Worm (Caenorhabditis elegans): Measurements from ENCODE around the gene ZK112.4.

The ZK112.4 gene

ce11 chrIII:7729534-7730061, at the start of gene ZK112.4 (continued):
- TF ChIP-seq Y22D7AL.16 (tag; optimal IDR thresholded peaks at IDR 0.05) (no peak), ceh-19 (GFP tag; optimal IDR thresholded peaks at IDR 0.05) (peak; percentile 3), ztf-16 (tag; optimal IDR thresholded peaks at IDR 0.05) (no peak), gmeb-2 (tag; optimal IDR thresholded peaks at IDR 0.05) (no peak), K09A11.1 (tag; optimal IDR thresholded peaks at IDR 0.05; ENCODE audit: insufficient read depth) (no peak), ceh-34 (tag; optimal IDR thresholded peaks at IDR 0.05) (peak; percentile 88), ceh-22 (tag; optimal IDR thresholded peaks at IDR 0.05) (no peak), F13H6.1 (tag; optimal IDR thresholded peaks at IDR 0.05) (peak; percentile 77), zip-5 (tag; optimal IDR thresholded peaks at IDR 0.05) (no peak), hlh-13 (GFP tag; optimal IDR thresholded peaks at IDR 0.05) (peak; percentile 13), syd-9 (tag; optimal IDR thresholded peaks at IDR 0.05) (peak; percentile 53), lim-6 (tag; optimal IDR thresholded peaks at IDR 0.05) (no peak), ceh-45 (GFP tag; IDR thresholded peaks at IDR 0.05) (no peak), ahr-1 (tag; optimal IDR thresholded peaks at IDR 0.05) (no peak), fax-1 (tag; optimal IDR thresholded peaks at IDR 0.05) (no peak), elt-2 (tag; optimal IDR thresholded peaks at IDR 0.05) (peak; percentile 29)

ce11 chrIII:7779313-7779712, 49.5 kb upstream of the ZK112.4 start:
- TF ChIP-seq gmeb-2 (tag; optimal IDR thresholded peaks at IDR 0.05) (no peak), lin-11 (tag; optimal IDR thresholded peaks at IDR 0.05) (no peak), che-1 (tag; optimal IDR thresholded peaks at IDR 0.05) (no peak), odd-2 (tag; optimal IDR thresholded peaks at IDR 0.05) (no peak), ceh-48 (tag; optimal IDR thresholded peaks at IDR 0.05) (no peak), sox-2 (GFP tag; IDR thresholded peaks at IDR 0.05) (no peak), pros-1 (tag; optimal IDR thresholded peaks at IDR 0.05) (no peak), sdc-2 (tag; optimal IDR thresholded peaks at IDR 0.05) (no peak), tbx-7 (tag; optimal IDR thresholded peaks at IDR 0.05) (no peak), unc-86 (tag; optimal IDR thresholded peaks at IDR 0.05) (no peak), ceh-6 (GFP tag; optimal IDR thresholded peaks at IDR 0.05) (no peak), ref-2 (tag; optimal IDR thresholded peaks at IDR 0.05) (no peak), npax-4 (tag; optimal IDR thresholded peaks at IDR 0.05) (no peak), ama-1 (optimal IDR thresholded peaks at IDR 0.05) (no peak), hlh-6 (tag; optimal IDR thresholded peaks at IDR 0.05) (no peak), dmd-4 (tag; optimal IDR thresholded peaks at IDR 0.05; ENCODE audit: borderline replicate concordance) (no peak), Y22D7AL.16 (tag; optimal IDR thresholded peaks at IDR 0.05) (no peak), pag-3 (tag; optimal IDR thresholded peaks at IDR 0.05; ENCODE audit: borderline replicate concordance) (no peak), ceh-30 (tag; optimal IDR thresholded peaks at IDR 0.05) (no peak)

- TF ChIP-seq ceh-14 (tag; optimal IDR thresholded peaks at IDR 0.05) (no peak), unc-55 (GFP tag; optimal IDR thresholded peaks at IDR 0.05) (peak; percentile 47), fkh-6 (tag; optimal IDR thresholded peaks at IDR 0.05) (no peak), Y22D7AL.16 (tag; optimal IDR thresholded peaks at IDR 0.05) (no peak), ceh-45 (GFP tag; IDR thresholded peaks at IDR 0.05) (no peak), ceh-6 (GFP tag; optimal IDR thresholded peaks at IDR 0.05) (no peak), nfya-1 (tag; optimal IDR thresholded peaks at IDR 0.05) (peak; percentile 81), pha-2 (tag; optimal IDR thresholded peaks at IDR 0.05) (no peak), hlh-13 (GFP tag; optimal IDR thresholded peaks at IDR 0.05) (no peak)
Observed at ce11 chrIII:7778530-7778929, 48.7 kb upstream of the ZK112.4 start.

ce11 chrIII:7775983-7776440, 46.2 kb upstream of the ZK112.4 start, which contains the start of gene bath-15:
Gene bath-15, minus strand, starts transcription at chrIII:7776033.
- no peak for TF ChIP-seq hlh-6 (tag; optimal IDR thresholded peaks at IDR 0.05)
- no peak for TF ChIP-seq sox-2 (GFP tag; IDR thresholded peaks at IDR 0.05)
- TF ChIP-seq elt-4 (tag; optimal IDR thresholded peaks at IDR 0.05): no peak
- no peak for TF ChIP-seq odd-2 (tag; optimal IDR thresholded peaks at IDR 0.05)
- TF ChIP-seq T23F11.4 (GFP tag; optimal IDR thresholded peaks at IDR 0.05): no peak
- TF ChIP-seq sdc-2 (tag; optimal IDR thresholded peaks at IDR 0.05): no peak
- TF ChIP-seq pag-3 (tag; optimal IDR thresholded peaks at IDR 0.05; ENCODE audit: borderline replicate concordance): no peak
- no peak for TF ChIP-seq fax-1 (tag; optimal IDR thresholded peaks at IDR 0.05)
- TF ChIP-seq che-1 (tag; optimal IDR thresholded peaks at IDR 0.05): no peak

Data from whole organism, late embryonic.